Worm (Caenorhabditis elegans) whole organism, L3 larva: ENCODE measurements around the gene dph-3.

ENCODE experiments used
- R02D3.7 ChIP-seq: fragments of 150-350 bp; optimal IDR thresholded peaks from 2 replicates; lab custom pipeline; 2014; ENCODE audit warnings: missing biosample characterization, missing genetic modification characterization
- ZK546.5 ChIP-seq: sonication (generic microtip); optimal IDR thresholded peaks from 2 replicates; lab custom pipeline; 2017; ENCODE audit warnings: missing biosample characterization, missing genetic modification characterization
- aly-2 ChIP-seq: fragments of 150-350 bp; optimal IDR thresholded peaks from 2 replicates; lab custom pipeline; 2014; ENCODE audit warnings: missing biosample characterization, missing genetic modification characterization
- ama-1 ChIP-seq: fragments of 150-350 bp; optimal IDR thresholded peaks from 2 replicates; lab custom pipeline; 2018
- ceh-16 ChIP-seq: sonication (generic microtip); optimal IDR thresholded peaks from 2 replicates; lab custom pipeline; 2017; ENCODE audit warnings: missing biosample characterization, missing genetic modification characterization
- ceh-28 ChIP-seq: fragments of 150-350 bp; optimal IDR thresholded peaks from 2 replicates; lab custom pipeline; 2014; ENCODE audit warnings: missing biosample characterization, missing genetic modification reagents, missing genetic modification characterization
- ceh-82 ChIP-seq: fragments of 150-350 bp; optimal IDR thresholded peaks from 2 replicates; lab custom pipeline; 2014; ENCODE audit warnings: missing biosample characterization, missing genetic modification characterization
- ceh-9 ChIP-seq: sonication (generic microtip); optimal IDR thresholded peaks from 2 replicates; lab custom pipeline; 2018; ENCODE audit warnings: missing biosample characterization, missing genetic modification characterization
- daf-12 ChIP-seq: fragments of 150-350 bp; optimal IDR thresholded peaks from 2 replicates; lab custom pipeline; 2014; ENCODE audit warnings: missing biosample characterization, missing genetic modification reagents, missing genetic modification characterization
- egl-27 ChIP-seq: sonication (generic microtip); optimal IDR thresholded peaks from 4 replicates; lab custom pipeline; 2017; ENCODE audit warnings: missing biosample characterization, missing genetic modification reagents, missing genetic modification characterization
- egl-5 ChIP-seq: fragments of 150-350 bp; optimal IDR thresholded peaks from 2 replicates; lab custom pipeline; 2017; ENCODE audit warnings: missing biosample characterization, missing genetic modification reagents, missing genetic modification characterization, inconsistent platforms
- elt-1 ChIP-seq: fragments of 150-350 bp; optimal IDR thresholded peaks from 2 replicates; lab custom pipeline; 2014; ENCODE audit warnings: missing biosample characterization, missing genetic modification characterization
- elt-2 ChIP-seq: sonication (generic microtip); optimal IDR thresholded peaks from 2 replicates; lab custom pipeline; 2016; ENCODE audit warnings: missing genetic modification reagents, mild to moderate bottlenecking, missing genetic modification characterization, missing compliant biosample characterization
- elt-3 ChIP-seq, 3 experiments: fragments of 150-350 bp in 1 of 3; sonication (generic microtip) in 2 of 3; optimal IDR thresholded peaks; 2 replicates in 2 of 3; 4 replicates in 1 of 3; lab custom pipeline; 2014 to 2017; ENCODE audit warnings: missing biosample characterization in 3 of 3, missing genetic modification characterization in 3 of 3
- eor-1 ChIP-seq, 2 experiments: fragments of 150-350 bp; optimal IDR thresholded peaks; 2 replicates each; lab custom pipeline; 2014 to 2018; ENCODE audit warnings: missing biosample characterization in 2 of 2, missing genetic modification characterization in 2 of 2
- fkh-10 ChIP-seq: sonication (generic microtip); optimal IDR thresholded peaks from 2 replicates; lab custom pipeline; 2017; ENCODE audit warnings: missing biosample characterization, missing genetic modification reagents, missing genetic modification characterization
- fkh-2 ChIP-seq: fragments of 150-350 bp; optimal IDR thresholded peaks from 2 replicates; lab custom pipeline; 2014; ENCODE audit warnings: missing biosample characterization, missing genetic modification reagents, missing genetic modification characterization
- fos-1 ChIP-seq: fragments of 150-350 bp; optimal IDR thresholded peaks from 2 replicates; lab custom pipeline; 2014; ENCODE audit warnings: missing biosample characterization, missing genetic modification characterization
- hmg-11 ChIP-seq: sonication (generic microtip); optimal IDR thresholded peaks from 2 replicates; lab custom pipeline; 2016; ENCODE audit warnings: missing genetic modification characterization, missing compliant biosample characterization
- jun-1 ChIP-seq: fragments of 150-350 bp; optimal IDR thresholded peaks from 2 replicates; lab custom pipeline; 2014; ENCODE audit warnings: missing biosample characterization, missing genetic modification reagents, missing genetic modification characterization
- lin-15B ChIP-seq: fragments of 150-350 bp; optimal IDR thresholded peaks from 2 replicates; lab custom pipeline; 2014; ENCODE audit warnings: missing biosample characterization, missing genetic modification characterization
- lin-39 ChIP-seq: fragments of 150-350 bp; optimal IDR thresholded peaks from 2 replicates; lab custom pipeline; 2018; ENCODE audit warnings: missing biosample characterization, missing genetic modification reagents, missing genetic modification characterization
- lsy-12 ChIP-seq: sonication (generic microtip); optimal IDR thresholded peaks from 2 replicates; lab custom pipeline; 2016; ENCODE audit warnings: mild to moderate bottlenecking, missing genetic modification characterization, missing compliant biosample characterization
- mdl-1 ChIP-seq: fragments of 150-350 bp; optimal IDR thresholded peaks from 2 replicates; lab custom pipeline; 2014; ENCODE audit warnings: missing biosample characterization, missing genetic modification characterization
- mml-1 ChIP-seq: fragments of 150-350 bp; sonication (generic microtip); optimal IDR thresholded peaks from 3 replicates; lab custom pipeline; 2014; ENCODE audit warnings: missing biosample characterization, missing genetic modification characterization
- nfya-1 ChIP-seq: sonication (generic microtip); optimal IDR thresholded peaks from 2 replicates; lab custom pipeline; 2017; ENCODE audit warnings: missing genetic modification characterization, mild to moderate bottlenecking, missing compliant biosample characterization, antibody characterized with exemption, moderate library complexity; ENCODE audit not compliant: insufficient read depth
- nhr-11 ChIP-seq: fragments of 150-350 bp; optimal IDR thresholded peaks from 2 replicates; lab custom pipeline; 2014; ENCODE audit warnings: missing biosample characterization, missing genetic modification characterization
- nhr-12 ChIP-seq: fragments of 150-350 bp; optimal IDR thresholded peaks from 2 replicates; lab custom pipeline; 2014; ENCODE audit warnings: missing biosample characterization, missing genetic modification characterization
- nhr-23 ChIP-seq: fragments of 150-350 bp; optimal IDR thresholded peaks from 2 replicates; lab custom pipeline; 2014; ENCODE audit warnings: missing biosample characterization, missing genetic modification reagents, missing genetic modification characterization
- nhr-237 ChIP-seq: fragments of 150-350 bp; optimal IDR thresholded peaks from 2 replicates; lab custom pipeline; 2014; ENCODE audit warnings: missing biosample characterization, missing genetic modification characterization
- nhr-25 ChIP-seq: sonication (generic microtip); optimal IDR thresholded peaks from 2 replicates; lab custom pipeline; 2017; ENCODE audit warnings: missing biosample characterization, missing genetic modification characterization
- nhr-28 ChIP-seq: fragments of 150-350 bp; optimal IDR thresholded peaks from 2 replicates; lab custom pipeline; 2014; ENCODE audit warnings: missing biosample characterization, missing genetic modification characterization
- nhr-43 ChIP-seq: sonication (generic microtip); optimal IDR thresholded peaks from 2 replicates; lab custom pipeline; 2016; ENCODE audit warnings: mild to moderate bottlenecking, missing genetic modification characterization, missing compliant biosample characterization; ENCODE audit not compliant: poor library complexity, severe bottlenecking
- nhr-67 ChIP-seq: fragments of 150-350 bp; optimal IDR thresholded peaks from 2 replicates; lab custom pipeline; 2014; ENCODE audit warnings: missing biosample characterization, missing genetic modification characterization
- nhr-76 ChIP-seq: fragments of 150-350 bp; sonication (generic microtip); optimal IDR thresholded peaks from 5 replicates; lab custom pipeline; 2014; ENCODE audit warnings: missing biosample characterization, missing genetic modification characterization
- nhr-77 ChIP-seq: fragments of 150-350 bp; optimal IDR thresholded peaks from 2 replicates; lab custom pipeline; 2014; ENCODE audit warnings: missing biosample characterization, missing genetic modification characterization
- pha-4 ChIP-seq: fragments of 150-350 bp; optimal IDR thresholded peaks from 2 replicates; lab custom pipeline; 2014; ENCODE audit warnings: missing biosample characterization, missing genetic modification reagents, missing genetic modification characterization
- pqm-1 ChIP-seq: fragments of 150-350 bp; optimal IDR thresholded peaks from 2 replicates; lab custom pipeline; 2017; ENCODE audit warnings: missing biosample characterization, missing genetic modification characterization, inconsistent platforms
- sea-2 ChIP-seq: fragments of 150-350 bp; sonication (generic microtip); optimal IDR thresholded peaks from 4 replicates; lab custom pipeline; 2014; ENCODE audit warnings: missing biosample characterization, missing genetic modification reagents, missing genetic modification characterization
- skn-1 ChIP-seq: fragments of 150-350 bp; optimal IDR thresholded peaks from 2 replicates; lab custom pipeline; 2014; ENCODE audit warnings: missing biosample characterization, missing genetic modification characterization
- snpc-4 ChIP-seq: fragments of 150-350 bp; optimal IDR thresholded peaks from 2 replicates; lab custom pipeline; 2014; ENCODE audit warnings: missing biosample characterization, missing genetic modification characterization
- tbx-2 ChIP-seq: sonication (generic microtip); optimal IDR thresholded peaks from 2 replicates; lab custom pipeline; 2016; ENCODE audit warnings: mild to moderate bottlenecking, missing genetic modification characterization, missing compliant biosample characterization
- unc-39 ChIP-seq: sonication (generic microtip); optimal IDR thresholded peaks from 4 replicates; lab custom pipeline; 2017; ENCODE audit warnings: missing biosample characterization, missing genetic modification characterization
- unc-62 ChIP-seq: fragments of 150-350 bp; sonication (generic microtip); optimal IDR thresholded peaks from 4 replicates; lab custom pipeline; 2014; ENCODE audit warnings: missing biosample characterization, missing genetic modification reagents, missing genetic modification characterization
- zag-1 ChIP-seq: fragments of 150-350 bp; optimal IDR thresholded peaks from 2 replicates; lab custom pipeline; 2014; ENCODE audit warnings: missing biosample characterization, missing genetic modification characterization
- ztf-11 ChIP-seq: fragments of 150-350 bp; optimal IDR thresholded peaks from 2 replicates; lab custom pipeline; 2014; ENCODE audit warnings: missing biosample characterization, missing genetic modification characterization
- ztf-4 ChIP-seq: fragments of 150-350 bp; optimal IDR thresholded peaks from 2 replicates; lab custom pipeline; 2014; ENCODE audit warnings: missing biosample characterization, missing genetic modification characterization

The dph-3 gene

ce11 chrIV:9755713-9756112, 48.8 kb downstream of the dph-3 start:
- TF ChIP-seq elt-3 (tag; optimal IDR thresholded peaks at IDR 0.05; lab: Kevin White, UChicago) (peak in 1 of 3 experiments; percentile 84), sea-2 (GFP tag; lab: Kevin White, UChicago) (no peak)

ce11 chrIV:9756647-9757424, 49.9 kb downstream of the dph-3 start:
- TF ChIP-seq aly-2 (tag; lab: Kevin White, UChicago) (no peak), R02D3.7 (no peak), elt-1 (no peak), lin-39 (no peak), zag-1 (no peak), nfya-1 (tag; lab: Kevin White, UChicago) (peak; percentile 2), lsy-12 (no peak), fkh-10 (GFP tag; lab: Kevin White, UChicago) (no peak), mdl-1 (tag; lab: Kevin White, UChicago) (no peak), unc-62 (no peak), ceh-9 (tag; lab: Kevin White, UChicago) (no peak), nhr-11 (no peak), ceh-82 (tag; lab: Kevin White, UChicago) (no peak), nhr-77 (tag; lab: Kevin White, UChicago) (no peak), nhr-23 (tag; lab: Kevin White, UChicago) (peak; percentile 82), ceh-16 (tag; lab: Kevin White, UChicago) (no peak), nhr-237 (tag; lab: Kevin White, UChicago) (no peak), ZK546.5 (tag; lab: Kevin White, UChicago) (no peak), pqm-1 (tag; lab: Kevin White, UChicago) (peak; percentile 25), snpc-4 (tag; lab: Kevin White, UChicago) (no peak), unc-39 (tag; lab: Kevin White, UChicago) (no peak), ztf-4 (no peak), tbx-2 (no peak), ceh-28 (peak; percentile 31), nhr-25 (tag; lab: Kevin White, UChicago) (peak; percentile 49), egl-5 (no peak), eor-1 (tag; optimal IDR thresholded peaks at IDR 0.05; lab: Kevin White, UChicago) (no peak), daf-12 (no peak), pha-4 (tag; lab: Kevin White, UChicago) (peak; percentile 71), egl-27 (tag; lab: Kevin White, UChicago) (no peak), elt-2 (tag; lab: Kevin White, UChicago) (peak; percentile 65), nhr-76 (tag; lab: Kevin White, UChicago) (no peak), lin-15B (tag; lab: Kevin White, UChicago) (peak; percentile 0), jun-1 (tag; lab: Kevin White, UChicago) (peak; percentile 44), nhr-28 (tag; lab: Kevin White, UChicago) (no peak), fkh-2 (tag; lab: Kevin White, UChicago) (no peak), mml-1 (tag; lab: Kevin White, UChicago) (no peak), ama-1 (lab: Kevin White, UChicago) (no peak), nhr-43 (tag; lab: Kevin White, UChicago) (peak; percentile 43), hmg-11 (tag; lab: Kevin White, UChicago) (no peak), fos-1 (tag; lab: Kevin White, UChicago) (no peak), ztf-11 (no peak), elt-3 (tag; optimal IDR thresholded peaks at IDR 0.05; lab: Kevin White, UChicago) (no peak), nhr-67 (tag; lab: Kevin White, UChicago) (no peak), skn-1 (tag; lab: Kevin White, UChicago) (no peak), sea-2 (GFP tag; lab: Kevin White, UChicago) (no peak), nhr-12 (tag; lab: Kevin White, UChicago) (no peak)
